Worm (Caenorhabditis elegans): Measurements from ENCODE around the gene efa-6.

ce11 chrIV:12617934-12618333 is 3.4 kb upstream of the efa-6 start:
- TF ChIP-seq elt-3 (tag; optimal IDR thresholded peaks at IDR 0.05) (no peak), unc-62 (GFP tag; optimal IDR thresholded peaks at IDR 0.05) (no peak), sup-37 (GFP tag; optimal IDR thresholded peaks at IDR 0.05) (no peak)
